Fruit fly (Drosophila melanogaster) whole organism, pupa: ENCODE data around the gene vib.

Experiments
- CG10348 ChIP-seq: fragments of 200-800 bp; sonication (Bioruptor generic); IDR thresholded peaks from 2 replicates; pipeline ENCODE4 v1.3.6; 2022; ENCODE audit warnings: missing biosample characterization, missing genetic modification characterization
- CG12605 ChIP-seq: fragments of 200-800 bp; sonication (Bioruptor generic); IDR thresholded peaks from 2 replicates; pipeline ENCODE4 v1.3.6; 2022; ENCODE audit warnings: missing biosample characterization, missing genetic modification characterization
- CG13204 ChIP-seq: fragments of 200-800 bp; sonication (Bioruptor generic); optimal IDR thresholded peaks from 2 replicates; lab custom pipeline; 2018; ENCODE audit warnings: missing biosample characterization, mild to moderate bottlenecking, missing genetic modification characterization, moderate library complexity
- CG14655 ChIP-seq: fragments of 200-800 bp; sonication (Bioruptor generic); optimal IDR thresholded peaks from 3 replicates; lab custom pipeline; 2017; ENCODE audit warnings: mild to moderate bottlenecking, missing biosample characterization, missing genetic modification reagents, missing genetic modification characterization
- CG15710 ChIP-seq: fragments of 200-800 bp; sonication (Bioruptor generic); optimal IDR thresholded peaks from 2 replicates; lab custom pipeline; 2018; ENCODE audit warnings: missing biosample characterization, mild to moderate bottlenecking, missing genetic modification characterization, moderate library complexity
- CG17806 ChIP-seq: fragments of 200-800 bp; sonication (Bioruptor generic); optimal IDR thresholded peaks from 2 replicates; lab custom pipeline; 2018; ENCODE audit warnings: missing biosample characterization, mild to moderate bottlenecking, missing genetic modification characterization, moderate library complexity
- CG32121 ChIP-seq: fragments of 200-800 bp; sonication (Bioruptor generic); IDR thresholded peaks from 2 replicates; pipeline ENCODE4 v1.3.6; 2022; ENCODE audit warnings: missing biosample characterization, missing genetic modification characterization
- CG34367 ChIP-seq: fragments of 200-800 bp; sonication (Bioruptor generic); optimal IDR thresholded peaks from 2 replicates; lab custom pipeline; 2018; ENCODE audit warnings: missing biosample characterization, mild to moderate bottlenecking, missing genetic modification characterization
- CG4496 ChIP-seq: fragments of 200-800 bp; sonication (Bioruptor generic); IDR thresholded peaks from 3 replicates; pipeline ENCODE4 v1.3.6; 2022; ENCODE audit warnings: missing biosample characterization, missing genetic modification characterization
- CG8159 ChIP-seq: fragments of 200-800 bp; sonication (Bioruptor generic); optimal IDR thresholded peaks from 3 replicates; lab custom pipeline; 2018; ENCODE audit warnings: missing biosample characterization, mild to moderate bottlenecking, missing genetic modification characterization, moderate library complexity
- CG8301 ChIP-seq: fragments of 200-800 bp; sonication (Bioruptor generic); optimal IDR thresholded peaks from 2 replicates; lab custom pipeline; 2018; ENCODE audit warnings: missing biosample characterization, mild to moderate bottlenecking, missing genetic modification characterization
- CG9948 ChIP-seq: fragments of 200-800 bp; sonication (Bioruptor generic); optimal IDR thresholded peaks from 2 replicates; lab custom pipeline; 2018; ENCODE audit warnings: missing biosample characterization, mild to moderate bottlenecking, missing genetic modification characterization, moderate library complexity
- D1 ChIP-seq: fragments of 200-800 bp; sonication (Bioruptor generic); optimal IDR thresholded peaks from 2 replicates; lab custom pipeline; 2018; ENCODE audit warnings: missing biosample characterization, mild to moderate bottlenecking, missing genetic modification characterization, moderate library complexity
- EcR ChIP-seq: fragments of 200-800 bp; sonication (Bioruptor generic); optimal IDR thresholded peaks from 3 replicates; lab custom pipeline; 2019; ENCODE audit warnings: missing biosample characterization, missing genetic modification characterization, mild to moderate bottlenecking, moderate library complexity, missing genetic modification reagents
- Ets98B ChIP-seq: fragments of 200-800 bp; sonication (Bioruptor generic); IDR thresholded peaks from 2 replicates; pipeline ENCODE4 v1.3.6; 2022; ENCODE audit warnings: missing biosample characterization, missing genetic modification characterization
- Pif1A ChIP-seq: fragments of 200-800 bp; sonication (Bioruptor generic); optimal IDR thresholded peaks from 3 replicates; lab custom pipeline; 2016; ENCODE audit warnings: missing biosample characterization, missing genetic modification characterization
- Pif1B ChIP-seq: fragments of 200-800 bp; sonication (Bioruptor generic); optimal IDR thresholded peaks from 3 replicates; lab custom pipeline; 2016; ENCODE audit warnings: missing biosample characterization, missing genetic modification characterization
- Snoo ChIP-seq: fragments of 200-800 bp; sonication (Bioruptor generic); optimal IDR thresholded peaks from 3 replicates; lab custom pipeline; 2017; ENCODE audit warnings: missing biosample characterization, mild to moderate bottlenecking, missing genetic modification characterization, inconsistent platforms
- fd96Ca ChIP-seq: fragments of 200-800 bp; sonication (Bioruptor generic); IDR thresholded peaks from 3 replicates; pipeline ENCODE4 v1.3.6; 2022; ENCODE audit warnings: missing biosample characterization, missing genetic modification characterization
- gl ChIP-seq: fragments of 200-800 bp; sonication (Bioruptor generic); optimal IDR thresholded peaks from 2 replicates; lab custom pipeline; 2018; ENCODE audit warnings: missing biosample characterization, mild to moderate bottlenecking, missing genetic modification characterization
- rn ChIP-seq: fragments of 200-800 bp; sonication (Bioruptor generic); IDR thresholded peaks from 2 replicates; pipeline ENCODE4 v1.3.6; 2022; ENCODE audit warnings: missing biosample characterization, missing genetic modification characterization

The vib gene

DNA sequence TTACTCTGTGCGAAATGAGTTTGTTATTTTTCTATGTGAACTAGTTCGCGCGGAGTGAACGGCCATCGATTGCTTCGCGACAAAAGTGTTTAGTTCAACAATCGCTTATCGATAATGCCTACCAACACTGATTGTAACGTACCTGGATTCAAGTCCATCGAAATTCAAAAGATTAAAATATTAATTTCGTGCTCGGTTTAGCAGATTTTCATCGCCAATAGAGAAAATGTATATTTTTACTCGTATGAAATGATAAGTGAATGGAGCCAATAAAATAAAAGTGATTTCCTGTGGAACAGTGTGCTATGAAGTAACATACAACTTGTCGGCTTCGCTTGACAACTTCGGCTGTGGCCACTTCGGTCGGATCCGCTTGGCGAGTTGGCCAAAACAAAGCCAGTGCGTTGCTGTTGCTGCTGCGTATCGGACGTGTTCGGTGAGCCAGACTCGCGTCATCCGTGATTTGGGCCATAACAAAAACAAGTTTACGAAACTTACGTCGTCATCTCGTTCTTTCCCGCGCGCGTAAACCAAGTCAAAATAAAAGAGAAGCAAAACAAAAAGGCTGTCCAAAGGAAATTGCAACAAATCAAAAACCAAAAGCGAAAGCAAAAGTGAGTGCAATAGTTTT lies 46.1 kb downstream of the vib start, which contains the start of the genes CG5555 and myd:
Gene CG5555, minus strand, starts transcription at position 276 of the 631 bp plus-strand sequence.
Gene myd, plus strand, starts transcription at position 397 of the 631 bp plus-strand sequence.
- TF ChIP-seq CG8301 (tag; lab: Kevin White, UChicago): no peak
- TF ChIP-seq EcR (GFP tag; lab: Kevin White, UChicago): peak; percentile 51
- peak; percentile 7 for TF ChIP-seq CG9948
- peak; percentile 67 for TF ChIP-seq Pif1A
- peak; percentile 64; the same call in 1 of the 2 replicates for TF ChIP-seq CG32121
- TF ChIP-seq fd96Ca (GFP tag; lab: Robert Waterston, UW): peak; percentile 59; the same call in 1 of the 3 replicates
- no peak for TF ChIP-seq CG8159 (tag; lab: Kevin White, UChicago)
- no peak for TF ChIP-seq D1 (tag; lab: Kevin White, UChicago)
- TF ChIP-seq rn (GFP tag; lab: Robert Waterston, UW): no peak
- no peak for TF ChIP-seq gl (tag; lab: Kevin White, UChicago)
- TF ChIP-seq CG17806: no peak
- no peak for TF ChIP-seq CG14655
- no peak for TF ChIP-seq CG13204
- peak; percentile 78 for TF ChIP-seq CG4496 (GFP tag; lab: Robert Waterston, UW)
- peak; percentile 74 for TF ChIP-seq Ets98B (GFP tag; lab: Robert Waterston, UW)
- peak; percentile 67 for TF ChIP-seq Pif1B (GFP tag; lab: Kevin White, UChicago)
- TF ChIP-seq Snoo (tag; lab: Kevin White, UChicago): peak; percentile 58
- TF ChIP-seq CG34367 (tag; lab: Kevin White, UChicago): no peak
- TF ChIP-seq CG12605 (GFP tag; lab: Robert Waterston, UW): peak; percentile 56; the same call in 1 of the 2 replicates
- TF ChIP-seq CG15710 (tag; lab: Kevin White, UChicago): peak; percentile 49
- no peak for TF ChIP-seq CG10348

DNA sequence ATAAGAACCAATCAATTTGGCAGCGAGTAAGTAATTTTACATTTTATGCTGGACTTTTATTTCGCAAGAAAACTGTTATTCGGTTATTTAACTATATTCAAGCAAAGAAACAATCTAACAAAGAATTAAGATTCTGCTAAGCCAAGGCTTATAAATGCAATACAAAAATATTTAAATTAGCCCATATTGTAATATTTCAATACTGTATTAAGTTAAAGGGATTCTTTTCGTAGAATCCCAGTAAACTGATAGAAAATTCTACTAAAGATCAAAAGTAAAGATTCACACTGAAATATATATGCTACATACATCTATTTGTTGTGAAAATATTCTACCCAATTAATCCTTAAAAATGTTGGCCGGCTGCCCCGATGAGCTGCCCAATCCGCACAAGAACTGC lies 49.8 kb downstream of the vib start, which contains the start of gene CG14282:
Gene CG14282, plus strand, starts transcription at position 301 of the 400 bp plus-strand sequence.
- no peak for TF ChIP-seq CG13204
- no peak for TF ChIP-seq CG15710 (tag; lab: Kevin White, UChicago)
- no peak for TF ChIP-seq rn (GFP tag; lab: Robert Waterston, UW)
- no peak for TF ChIP-seq CG10348
- no peak for TF ChIP-seq D1 (tag; lab: Kevin White, UChicago)
- no peak for TF ChIP-seq Ets98B (GFP tag; lab: Robert Waterston, UW)
- TF ChIP-seq Snoo (tag; lab: Kevin White, UChicago): no peak
- no peak for TF ChIP-seq CG8301 (tag; lab: Kevin White, UChicago)
- TF ChIP-seq CG14655: no peak
- TF ChIP-seq CG17806: no peak
- TF ChIP-seq CG34367 (tag; lab: Kevin White, UChicago): no peak
- no peak for TF ChIP-seq fd96Ca (GFP tag; lab: Robert Waterston, UW)
- TF ChIP-seq gl (tag; lab: Kevin White, UChicago): no peak
- no peak for TF ChIP-seq CG4496 (GFP tag; lab: Robert Waterston, UW)
- TF ChIP-seq CG9948: no peak
- no peak for TF ChIP-seq CG12605 (GFP tag; lab: Robert Waterston, UW)
- TF ChIP-seq CG8159 (tag; lab: Kevin White, UChicago): no peak

DNA sequence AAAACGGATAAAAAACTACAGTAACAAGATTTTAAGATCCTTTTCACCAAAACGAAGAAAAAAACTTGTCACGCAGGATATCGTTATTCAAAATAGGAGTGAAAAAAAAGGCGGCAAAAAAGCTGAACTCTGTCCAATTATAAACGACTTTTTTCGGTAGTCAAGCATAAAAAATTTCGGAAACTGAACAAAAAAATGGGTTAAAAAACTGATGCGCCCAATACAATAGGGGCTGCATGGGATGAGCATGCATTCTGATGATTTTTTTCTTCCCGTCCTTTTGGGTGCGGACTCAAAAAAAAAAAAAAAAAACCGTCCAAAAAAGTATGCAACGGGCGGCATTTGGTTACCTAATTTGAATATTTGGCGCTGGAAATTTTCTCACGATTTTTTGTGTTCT lies 51.9 kb downstream of the vib start:
- TF ChIP-seq CG10348 (no peak), CG14655 (no peak), Pif1B (GFP tag; lab: Kevin White, UChicago) (no peak), CG12605 (GFP tag; lab: Robert Waterston, UW) (no peak), rn (GFP tag; lab: Robert Waterston, UW) (no peak), Ets98B (GFP tag; lab: Robert Waterston, UW) (no peak), CG15710 (tag; lab: Kevin White, UChicago) (no peak), CG4496 (GFP tag; lab: Robert Waterston, UW) (no peak), D1 (tag; lab: Kevin White, UChicago) (no peak), Pif1A (no peak), CG8159 (tag; lab: Kevin White, UChicago) (no peak), CG32121 (no peak), CG34367 (tag; lab: Kevin White, UChicago) (no peak), gl (tag; lab: Kevin White, UChicago) (no peak)
- TF ChIP-seq, all 21 proteins: peak for 0

DNA sequence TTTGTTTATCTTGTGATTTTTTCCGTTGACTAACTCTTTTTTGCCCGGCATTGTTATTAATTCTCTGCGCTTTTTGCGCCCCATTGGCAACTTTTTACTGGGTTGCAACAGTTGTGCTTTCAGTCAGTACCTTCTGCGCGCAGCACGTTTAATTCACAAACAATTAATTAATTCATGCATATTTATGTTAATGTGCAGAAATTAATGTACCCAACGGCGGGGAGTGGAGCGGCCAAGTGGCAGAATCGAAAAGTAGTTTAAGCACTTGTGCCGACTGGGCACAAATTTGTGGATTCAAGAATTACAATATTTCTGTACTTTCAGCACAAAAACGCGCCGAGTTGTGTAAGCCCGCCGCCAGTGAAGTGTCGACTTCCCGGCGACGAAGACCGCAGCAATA lies 58.9 kb downstream of the vib start:
- TF ChIP-seq EcR (GFP tag; lab: Kevin White, UChicago) (no peak), CG14655 (no peak), CG12605 (GFP tag; lab: Robert Waterston, UW) (no peak), CG10348 (no peak), CG34367 (tag; lab: Kevin White, UChicago) (no peak), Pif1B (GFP tag; lab: Kevin White, UChicago) (no peak), D1 (tag; lab: Kevin White, UChicago) (no peak), Pif1A (no peak), Snoo (tag; lab: Kevin White, UChicago) (no peak), CG8301 (tag; lab: Kevin White, UChicago) (no peak), Ets98B (GFP tag; lab: Robert Waterston, UW) (no peak), rn (GFP tag; lab: Robert Waterston, UW) (no peak)

DNA sequence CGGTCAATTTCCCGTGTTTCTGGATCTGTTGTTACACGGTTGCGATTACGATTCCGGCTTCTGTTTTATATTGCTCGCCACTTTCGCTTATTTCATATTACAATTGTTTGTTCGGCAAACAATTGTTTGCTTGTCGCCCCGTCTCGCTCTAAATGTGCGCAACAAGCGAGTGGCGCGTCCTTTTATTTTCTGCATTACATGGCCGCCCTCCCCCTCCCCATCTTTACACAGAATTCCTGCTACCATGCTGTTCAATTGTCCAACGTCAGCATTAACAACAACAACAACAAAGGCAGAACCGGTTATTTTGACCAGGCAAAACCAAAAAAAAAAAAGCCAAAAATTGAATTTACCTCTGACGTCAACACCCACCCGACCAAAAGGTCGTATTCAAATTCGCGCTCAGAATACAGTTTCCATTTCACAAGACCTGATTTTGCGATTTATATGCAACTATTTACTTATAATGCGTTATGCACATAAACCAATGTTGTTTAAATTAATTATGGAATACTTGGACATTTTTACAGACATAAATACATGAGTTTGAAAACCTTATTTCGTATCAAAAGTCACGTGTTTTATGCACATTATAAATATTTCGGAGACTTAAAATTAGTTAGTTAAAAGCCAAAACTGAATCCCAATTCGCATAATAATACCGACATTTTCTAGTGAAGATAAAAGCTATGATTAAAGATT lies 60.2 kb downstream of the vib start:
- TF ChIP-seq Pif1A (peak; percentile 1), Snoo (tag; lab: Kevin White, UChicago) (no peak)
